Fruit fly (Drosophila melanogaster) whole organism, prepupa: ENCODE data around the gene Alg9.

Source experiments
- CG10631 ChIP-seq: fragments of 200-800 bp; sonication (Bioruptor generic); optimal IDR thresholded peaks from 2 replicates; lab custom pipeline; 2016; ENCODE audit warnings: missing biosample characterization, missing genetic modification characterization
- CG10669 ChIP-seq: fragments of 200-800 bp; sonication (Bioruptor generic); optimal IDR thresholded peaks from 3 replicates; lab custom pipeline; 2018; ENCODE audit warnings: missing biosample characterization, mild to moderate bottlenecking, missing genetic modification characterization, moderate library complexity
- CG11762 ChIP-seq: fragments of 200-800 bp; sonication (Bioruptor generic); optimal IDR thresholded peaks from 3 replicates; lab custom pipeline; 2016; ENCODE audit warnings: missing biosample characterization, missing genetic modification characterization; ENCODE audit not compliant: insufficient read depth
- CG11902 ChIP-seq: fragments of 200-800 bp; sonication (Bioruptor generic); optimal IDR thresholded peaks from 3 replicates; lab custom pipeline; 2016; ENCODE audit warnings: missing biosample characterization, missing genetic modification characterization
- CG15336 ChIP-seq: fragments of 200-800 bp; sonication (Bioruptor generic); IDR thresholded peaks from 2 replicates; pipeline ENCODE4 v1.3.6; 2022; ENCODE audit warnings: missing biosample characterization, missing genetic modification characterization
- CG1621 ChIP-seq: fragments of 200-800 bp; sonication (Bioruptor generic); optimal IDR thresholded peaks from 3 replicates; lab custom pipeline; 2018; ENCODE audit warnings: missing biosample characterization, mild to moderate bottlenecking, missing genetic modification characterization
- CG16779 ChIP-seq: fragments of 200-800 bp; sonication (Bioruptor generic); optimal IDR thresholded peaks from 3 replicates; lab custom pipeline; 2017; ENCODE audit warnings: missing biosample characterization, mild to moderate bottlenecking, missing genetic modification characterization
- CG3032 ChIP-seq: fragments of 200-800 bp; optimal IDR thresholded peaks from 2 replicates; lab custom pipeline; 2019; ENCODE audit warnings: missing biosample characterization, mild to moderate bottlenecking, missing genetic modification characterization, moderate library complexity
- CG31627 ChIP-seq: fragments of 200-800 bp; sonication (Bioruptor generic); optimal IDR thresholded peaks from 3 replicates; lab custom pipeline; 2016; ENCODE audit warnings: missing biosample characterization, missing genetic modification characterization
- CG32006 ChIP-seq: fragments of 200-800 bp; sonication (Bioruptor generic); optimal IDR thresholded peaks from 3 replicates; lab custom pipeline; 2017; ENCODE audit warnings: missing biosample characterization, mild to moderate bottlenecking, missing genetic modification characterization
- CG34406 ChIP-seq: fragments of 200-800 bp; sonication (Bioruptor generic); optimal IDR thresholded peaks from 3 replicates; lab custom pipeline; 2016; ENCODE audit warnings: missing biosample characterization, missing genetic modification characterization
- CG3919 ChIP-seq: fragments of 200-800 bp; sonication (Bioruptor generic); optimal IDR thresholded peaks from 3 replicates; lab custom pipeline; 2016; ENCODE audit warnings: missing biosample characterization, missing genetic modification characterization
- CG4318 ChIP-seq: fragments of 200-800 bp; sonication (Bioruptor generic); optimal IDR thresholded peaks from 3 replicates; lab custom pipeline; 2017; ENCODE audit warnings: missing biosample characterization, mild to moderate bottlenecking, missing genetic modification characterization
- CG6163 ChIP-seq: fragments of 200-800 bp; sonication (Bioruptor generic); IDR thresholded peaks from 3 replicates; pipeline ENCODE4 v1.3.6; 2022; ENCODE audit warnings: missing biosample characterization, missing genetic modification characterization
- CG6276 ChIP-seq: fragments of 200-800 bp; sonication (Bioruptor generic); optimal IDR thresholded peaks from 2 replicates; lab custom pipeline; 2017; ENCODE audit warnings: missing biosample characterization, mild to moderate bottlenecking, missing genetic modification characterization
- CG6792 ChIP-seq: fragments of 200-800 bp; sonication (Bioruptor generic); optimal IDR thresholded peaks from 3 replicates; lab custom pipeline; 2016; ENCODE audit warnings: missing biosample characterization, missing genetic modification characterization
- CG6808 ChIP-seq: fragments of 200-800 bp; sonication (Bioruptor generic); optimal IDR thresholded peaks from 3 replicates; lab custom pipeline; 2017; ENCODE audit warnings: missing biosample characterization, missing genetic modification characterization, mild to moderate bottlenecking, moderate library complexity, missing genetic modification reagents
- CG7368 ChIP-seq: fragments of 200-800 bp; sonication (Bioruptor generic); optimal IDR thresholded peaks from 3 replicates; lab custom pipeline; 2016; ENCODE audit warnings: missing biosample characterization, missing genetic modification characterization
- CG8119 ChIP-seq: fragments of 200-800 bp; sonication (Bioruptor generic); IDR thresholded peaks from 3 replicates; pipeline ENCODE4 v1.3.6; 2022; ENCODE audit warnings: missing biosample characterization, missing genetic modification characterization
- CG8319 ChIP-seq: fragments of 200-800 bp; sonication (Bioruptor generic); optimal IDR thresholded peaks from 3 replicates; lab custom pipeline; 2016; ENCODE audit warnings: missing biosample characterization, missing genetic modification characterization
- Eip75B ChIP-seq: fragments of 200-800 bp; sonication (Bioruptor generic); optimal IDR thresholded peaks from 3 replicates; lab custom pipeline; 2016; ENCODE audit warnings: missing biosample characterization, missing genetic modification characterization
- Eip78C ChIP-seq: fragments of 200-800 bp; sonication (Bioruptor generic); peaks from one replicate; lab custom pipeline; 2016; ENCODE audit warnings: missing biosample characterization, missing genetic modification characterization
- Eip93F ChIP-seq: fragments of 200-800 bp; sonication (Bioruptor generic); optimal IDR thresholded peaks from 2 replicates; lab custom pipeline; 2016; ENCODE audit warnings: missing biosample characterization, mild to moderate bottlenecking, missing genetic modification characterization
- Ets21C ChIP-seq: fragments of 200-800 bp; sonication (Bioruptor generic); optimal IDR thresholded peaks from 3 replicates; lab custom pipeline; 2016; ENCODE audit warnings: missing biosample characterization, missing genetic modification characterization
- Gug ChIP-seq: fragments of 200-800 bp; sonication (Bioruptor generic); IDR thresholded peaks from 2 replicates; pipeline ENCODE4 v1.3.6; 2022; ENCODE audit warnings: missing biosample characterization, missing genetic modification characterization
- Hr39 ChIP-seq: fragments of 200-800 bp; sonication (Bioruptor generic); optimal IDR thresholded peaks from 2 replicates; lab custom pipeline; 2016; ENCODE audit warnings: missing biosample characterization, missing genetic modification characterization
- Hr4 ChIP-seq: fragments of 200-800 bp; sonication (Bioruptor generic); optimal IDR thresholded peaks from 3 replicates; lab custom pipeline; 2016; ENCODE audit warnings: missing biosample characterization, missing genetic modification characterization
- Lpt ChIP-seq: fragments of 200-800 bp; sonication (Bioruptor generic); optimal IDR thresholded peaks from 3 replicates; lab custom pipeline; 2016; ENCODE audit warnings: missing biosample characterization, missing genetic modification characterization
- Met ChIP-seq: fragments of 200-800 bp; sonication (Bioruptor generic); optimal IDR thresholded peaks from 3 replicates; lab custom pipeline; 2016; ENCODE audit warnings: missing biosample characterization, missing genetic modification characterization
- OdsH ChIP-seq: fragments of 200-800 bp; sonication (Bioruptor generic); optimal IDR thresholded peaks from 3 replicates; lab custom pipeline; 2016; ENCODE audit warnings: missing biosample characterization, missing genetic modification characterization
- Sox15 ChIP-seq: fragments of 200-800 bp; sonication (Bioruptor generic); optimal IDR thresholded peaks from 3 replicates; lab custom pipeline; 2016; ENCODE audit warnings: missing biosample characterization, missing genetic modification characterization
- achi ChIP-seq: fragments of 200-800 bp; sonication (Bioruptor generic); optimal IDR thresholded peaks from 3 replicates; lab custom pipeline; 2016; ENCODE audit warnings: missing biosample characterization, missing genetic modification characterization
- dac ChIP-seq: fragments of 200-800 bp; sonication (Bioruptor generic); optimal IDR thresholded peaks from 2 replicates; lab custom pipeline; 2017; ENCODE audit warnings: missing biosample characterization, mild to moderate bottlenecking, missing genetic modification characterization
- dsx ChIP-seq: fragments of 200-800 bp; optimal IDR thresholded peaks from 3 replicates; lab custom pipeline; 2019; ENCODE audit warnings: missing biosample characterization, mild to moderate bottlenecking, missing genetic modification characterization, moderate library complexity; ENCODE audit not compliant: poor library complexity, severe bottlenecking
- eg ChIP-seq: fragments of 200-800 bp; sonication (Bioruptor generic); IDR thresholded peaks from 3 replicates; pipeline ENCODE4 v1.3.6; 2022; ENCODE audit warnings: missing biosample characterization, missing genetic modification characterization
- esn ChIP-seq: fragments of 200-800 bp; sonication (Bioruptor generic); optimal IDR thresholded peaks from 2 replicates; lab custom pipeline; 2016; ENCODE audit warnings: missing biosample characterization, mild to moderate bottlenecking, missing genetic modification characterization, moderate library complexity
- fd59A ChIP-seq: fragments of 200-800 bp; sonication (Bioruptor generic); optimal IDR thresholded peaks from 2 replicates; lab custom pipeline; 2017; ENCODE audit warnings: missing biosample characterization, mild to moderate bottlenecking, missing genetic modification characterization, missing genetic modification reagents
- fkh ChIP-seq: fragments of 200-800 bp; sonication (Bioruptor generic); optimal IDR thresholded peaks from 3 replicates; lab custom pipeline; 2017; ENCODE audit warnings: missing biosample characterization, mild to moderate bottlenecking, missing genetic modification characterization, moderate library complexity
- lz ChIP-seq: fragments of 200-800 bp; sonication (Bioruptor generic); optimal IDR thresholded peaks from 3 replicates; lab custom pipeline; 2016; ENCODE audit warnings: missing biosample characterization, missing genetic modification characterization
- spab ChIP-seq: fragments of 200-800 bp; sonication (Bioruptor generic); optimal IDR thresholded peaks from 2 replicates; lab custom pipeline; 2017; ENCODE audit warnings: missing biosample characterization, mild to moderate bottlenecking, missing genetic modification characterization, missing genetic modification reagents
- ss ChIP-seq, 2 experiments: fragments of 200-800 bp; sonication (Bioruptor generic); optimal IDR thresholded peaks; 2 replicates in 1 of 2; 3 replicates in 1 of 2; lab custom pipeline; 2017 to 2018; ENCODE audit warnings: mild to moderate bottlenecking in 2 of 2, missing biosample characterization in 2 of 2, missing genetic modification characterization in 2 of 2, moderate library complexity in 1 of 2
- svp ChIP-seq: fragments of 200-800 bp; sonication (Bioruptor generic); peaks from one replicate; lab custom pipeline; 2016; ENCODE audit warnings: missing biosample characterization, missing genetic modification characterization

Gene Alg9

dm6 chr3R:25258628-25259240 is 37.3 kb downstream of the Alg9 start, which contains the start of gene CG11857 (continued):
- TF ChIP-seq CG34406 (GFP tag; lab: Kevin White, UChicago) (peak; percentile 92), CG10631 (GFP tag; lab: Kevin White, UChicago) (peak; percentile 98), fkh (GFP tag; lab: Kevin White, UChicago) (peak; percentile 86), dac (GFP tag; lab: Kevin White, UChicago) (peak; percentile 94), dsx (GFP tag; lab: Kevin White, UChicago) (peak; percentile 91), CG6276 (GFP tag; lab: Kevin White, UChicago) (no peak), Hr39 (GFP tag; lab: Kevin White, UChicago) (peak; percentile 98), CG6792 (GFP tag; lab: Kevin White, UChicago) (peak; percentile 94), Lpt (GFP tag; lab: Kevin White, UChicago) (peak; percentile 89), lz (GFP tag; lab: Kevin White, UChicago) (peak; percentile 98), CG4318 (GFP tag; lab: Kevin White, UChicago) (no peak), CG8119 (GFP tag; lab: Robert Waterston, UW) (peak; percentile 90), CG1621 (tag; lab: Kevin White, UChicago) (peak; percentile 93), CG7368 (GFP tag; lab: Kevin White, UChicago) (peak; percentile 93), Met (peak; percentile 97), Sox15 (GFP tag; lab: Kevin White, UChicago) (peak; percentile 96), Eip78C (peak; percentile 98), CG16779 (no peak), CG11902 (GFP tag; lab: Kevin White, UChicago) (peak; percentile 96), CG10669 (peak; percentile 94), Hr4 (GFP tag; lab: Kevin White, UChicago) (peak; percentile 97), ss (GFP tag; optimal IDR thresholded peaks at IDR 0.05; lab: Kevin White, UChicago) (peak in 1 of 2 experiments; percentile 91), eg (GFP tag; lab: Robert Waterston, UW) (peak; percentile 98), CG8319 (peak; percentile 93), achi (GFP tag; lab: Kevin White, UChicago) (peak; percentile 97), fd59A (GFP tag; lab: Kevin White, UChicago) (peak; percentile 91), Eip93F (GFP tag; lab: Kevin White, UChicago) (peak; percentile 89), OdsH (GFP tag; lab: Kevin White, UChicago) (peak; percentile 97)

- TF ChIP-seq fd59A (GFP tag; lab: Kevin White, UChicago) (no peak), Gug (no peak), CG11902 (GFP tag; lab: Kevin White, UChicago) (no peak), CG34406 (GFP tag; lab: Kevin White, UChicago) (no peak), dac (GFP tag; lab: Kevin White, UChicago) (no peak), Met (no peak), ss (GFP tag; optimal IDR thresholded peaks at IDR 0.05; lab: Kevin White, UChicago) (no peak), CG11762 (no peak), CG32006 (GFP tag; lab: Kevin White, UChicago) (no peak), achi (GFP tag; lab: Kevin White, UChicago) (no peak), OdsH (GFP tag; lab: Kevin White, UChicago) (no peak), eg (GFP tag; lab: Robert Waterston, UW) (no peak), Eip75B (no peak), CG31627 (GFP tag; lab: Kevin White, UChicago) (no peak), CG10631 (GFP tag; lab: Kevin White, UChicago) (no peak), Lpt (GFP tag; lab: Kevin White, UChicago) (no peak), CG4318 (GFP tag; lab: Kevin White, UChicago) (no peak), spab (GFP tag; lab: Kevin White, UChicago) (no peak), Ets21C (no peak)
Measured at dm6 chr3R:25260670-25261069, 39.3 kb downstream of the Alg9 start.

DNA sequence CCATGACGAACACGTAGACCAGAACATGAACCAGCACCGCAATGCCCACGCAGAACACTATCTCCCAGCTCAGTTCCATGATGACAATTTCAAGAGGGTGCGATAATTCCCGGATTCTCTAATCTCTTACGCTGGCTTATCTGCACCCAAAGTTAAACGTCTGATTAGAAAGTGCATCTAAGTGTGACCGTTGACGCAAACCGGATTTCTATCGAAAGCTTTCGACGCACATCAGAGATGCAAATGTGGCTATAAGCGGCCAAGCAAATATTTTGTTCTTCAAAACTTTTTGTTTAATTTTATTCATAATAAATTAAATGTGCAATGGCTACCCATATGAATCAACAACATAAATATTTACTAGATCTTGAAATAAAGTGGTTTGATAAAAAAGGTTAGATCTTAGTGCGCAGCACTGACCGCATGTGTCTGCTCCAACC is 41.0 kb downstream of the Alg9 start, which contains the start of the genes Kdsr and CG11858:
Gene Kdsr, minus strand, starts transcription at position 177 of the 440 bp plus-strand sequence.
Gene CG11858, plus strand, starts transcription at position 420 of the 440 bp plus-strand sequence.
- peak; percentile 72; the same call in 2 of the 3 replicates for TF ChIP-seq eg (GFP tag; lab: Robert Waterston, UW)
- no peak for TF ChIP-seq CG16779
- peak; percentile 78 for TF ChIP-seq esn
- peak; percentile 44; the same call in 2 of the 3 replicates for TF ChIP-seq CG8119 (GFP tag; lab: Robert Waterston, UW)
- TF ChIP-seq achi (GFP tag; lab: Kevin White, UChicago), result peak; percentile 36
- peak; percentile 58; the same call in 1 of the 3 replicates for TF ChIP-seq CG6163 (GFP tag; lab: Robert Waterston, UW)
- TF ChIP-seq svp (GFP tag; lab: Kevin White, UChicago), result peak; percentile 95
- TF ChIP-seq CG11762, result no peak
- TF ChIP-seq Lpt (GFP tag; lab: Kevin White, UChicago), result peak; percentile 6
- peak; percentile 76 for TF ChIP-seq fkh (GFP tag; lab: Kevin White, UChicago)
- peak; percentile 37 for TF ChIP-seq dsx (GFP tag; lab: Kevin White, UChicago)
- no peak for TF ChIP-seq CG6808 (GFP tag; lab: Kevin White, UChicago)
- TF ChIP-seq Sox15 (GFP tag; lab: Kevin White, UChicago), result peak; percentile 13
- TF ChIP-seq lz (GFP tag; lab: Kevin White, UChicago), result peak; percentile 77
- 0 out of 2 replicates have a peak, but pooled peaks have one; percentile 43 for TF ChIP-seq CG15336
- peak; percentile 44 for TF ChIP-seq CG1621 (tag; lab: Kevin White, UChicago)
- TF ChIP-seq spab (GFP tag; lab: Kevin White, UChicago), result no peak
- TF ChIP-seq CG3032 (tag; lab: Kevin White, UChicago), result peak; percentile 58
- TF ChIP-seq CG3919 (GFP tag; lab: Kevin White, UChicago), result no peak
- TF ChIP-seq Eip93F (GFP tag; lab: Kevin White, UChicago), result peak; percentile 60
- TF ChIP-seq Gug, result peak; percentile 65
- TF ChIP-seq CG31627 (GFP tag; lab: Kevin White, UChicago), result peak; percentile 73
